Worm (Caenorhabditis elegans) whole organism, midembryonic: ENCODE data around the gene ser-1.
A peak's percentile ranks its signal among the peaks of the same experiment; 100 is the strongest.

ENCODE experiments used
- T22C8.4 ChIP-seq: fragments of 200-800 bp; sonication (Bioruptor generic); IDR thresholded peaks from 2 replicates; pipeline ENCODE4 v1.3.6; 2022; ENCODE audit warnings: missing genetic modification characterization, missing compliant biosample characterization
- cog-1 ChIP-seq: sonication (generic microtip); optimal IDR thresholded peaks from 2 replicates; lab custom pipeline; 2016; ENCODE audit warnings: missing genetic modification characterization, missing compliant biosample characterization
- flt-1 ChIP-seq: fragments of 200-800 bp; sonication (Bioruptor generic); IDR thresholded peaks from 2 replicates; pipeline ENCODE4 v1.3.6; 2022; ENCODE audit warnings: missing genetic modification characterization, missing compliant biosample characterization
- klf-2 ChIP-seq: fragments of 200-800 bp; sonication (Bioruptor generic); conservative IDR thresholded peaks from 2 replicates; pipeline ENCODE4 v1.3.6; 2022; ENCODE audit warnings: missing genetic modification reagents, missing genetic modification characterization, missing compliant biosample characterization
- med-1 ChIP-seq: sonication (generic microtip); optimal IDR thresholded peaks from 2 replicates; lab custom pipeline; 2017; ENCODE audit warnings: missing genetic modification characterization, mild to moderate bottlenecking, missing compliant biosample characterization, antibody characterized with exemption, missing genetic modification reagents; ENCODE audit not compliant: insufficient read depth
- ref-1 ChIP-seq: fragments of 200-800 bp; sonication (Bioruptor generic); conservative IDR thresholded peaks from 2 replicates; pipeline ENCODE4 v1.3.6; 2022; ENCODE audit warnings: missing genetic modification reagents, missing genetic modification characterization, missing compliant biosample characterization
- tab-1 ChIP-seq: fragments of 200-800 bp; sonication (Bioruptor generic); IDR thresholded peaks from 2 replicates; pipeline ENCODE4 v1.3.6; 2022; ENCODE audit warnings: missing genetic modification characterization, missing compliant biosample characterization
- ztf-23 ChIP-seq: fragments of 200-800 bp; sonication (Bioruptor generic); IDR thresholded peaks from 2 replicates; pipeline ENCODE4 v1.3.6; 2022; ENCODE audit warnings: missing genetic modification reagents, missing genetic modification characterization, missing compliant biosample characterization
- ztf-29 ChIP-seq: fragments of 200-800 bp; sonication (Bioruptor generic); IDR thresholded peaks from 2 replicates; pipeline ENCODE4 v1.3.6; 2022; ENCODE audit warnings: missing genetic modification reagents, missing genetic modification characterization, missing compliant biosample characterization

ser-1 gene

DNA sequence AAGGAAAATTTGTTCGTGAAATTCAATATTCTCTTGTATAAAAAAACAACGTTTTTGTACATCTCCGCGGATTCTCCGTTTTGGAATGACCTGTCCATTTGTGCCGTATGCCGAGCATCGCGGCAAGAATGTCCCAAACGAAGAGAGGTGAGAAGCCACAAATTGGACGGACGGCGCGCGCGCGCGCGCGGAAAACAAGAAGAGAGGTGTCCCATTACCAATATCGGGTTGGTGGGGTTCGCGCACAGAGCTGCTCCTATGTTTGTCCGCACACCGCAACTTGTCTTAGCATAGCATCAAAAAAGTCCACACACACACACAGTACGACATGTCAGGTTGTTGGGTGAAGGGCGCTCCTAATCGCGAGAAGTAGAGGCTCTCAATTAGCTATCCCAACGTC, 12.0 kb downstream of the ser-1 start:
- no peak for TF ChIP-seq ref-1
- TF ChIP-seq cog-1 (tag; lab: Kevin White, UChicago): no peak
- no peak for TF ChIP-seq flt-1 (GFP tag; lab: Robert Waterston, UW)
- TF ChIP-seq med-1 (GFP tag; lab: Kevin White, UChicago): no peak
- TF ChIP-seq ztf-23: no peak
- TF ChIP-seq ztf-29 (GFP tag; lab: Robert Waterston, UW): no peak
- TF ChIP-seq T22C8.4 (GFP tag; lab: Robert Waterston, UW): no peak

DNA sequence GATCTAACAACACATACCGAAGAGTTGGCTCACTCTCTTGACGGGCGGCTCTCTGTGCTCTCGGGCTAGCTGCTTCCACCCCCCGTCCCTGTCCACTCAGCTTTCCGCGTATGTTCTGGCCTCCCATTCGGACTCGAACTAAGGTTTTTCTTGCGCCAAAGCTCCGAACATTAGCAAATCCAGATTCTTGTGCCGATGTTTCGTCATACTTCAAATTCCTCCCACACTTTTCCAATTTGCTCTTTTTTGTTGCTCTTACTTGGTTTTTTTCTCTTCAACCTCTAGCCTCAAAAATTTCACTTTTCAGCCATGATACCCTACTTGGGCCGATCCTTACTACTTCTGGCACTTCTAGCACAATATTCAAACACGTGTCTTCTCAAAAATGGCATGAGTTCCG, 15.4 kb downstream of the ser-1 start, which contains the start of gene cdh-9:
Gene cdh-9 (plus strand): TSS at position 301 of the 400 bp plus-strand sequence.
- TF ChIP-seq T22C8.4 (GFP tag; lab: Robert Waterston, UW): no peak
- no peak for TF ChIP-seq med-1 (GFP tag; lab: Kevin White, UChicago)
- no peak for TF ChIP-seq ztf-23
- TF ChIP-seq klf-2 (GFP tag; lab: Robert Waterston, UW): no peak
- TF ChIP-seq flt-1 (GFP tag; lab: Robert Waterston, UW): no peak

DNA sequence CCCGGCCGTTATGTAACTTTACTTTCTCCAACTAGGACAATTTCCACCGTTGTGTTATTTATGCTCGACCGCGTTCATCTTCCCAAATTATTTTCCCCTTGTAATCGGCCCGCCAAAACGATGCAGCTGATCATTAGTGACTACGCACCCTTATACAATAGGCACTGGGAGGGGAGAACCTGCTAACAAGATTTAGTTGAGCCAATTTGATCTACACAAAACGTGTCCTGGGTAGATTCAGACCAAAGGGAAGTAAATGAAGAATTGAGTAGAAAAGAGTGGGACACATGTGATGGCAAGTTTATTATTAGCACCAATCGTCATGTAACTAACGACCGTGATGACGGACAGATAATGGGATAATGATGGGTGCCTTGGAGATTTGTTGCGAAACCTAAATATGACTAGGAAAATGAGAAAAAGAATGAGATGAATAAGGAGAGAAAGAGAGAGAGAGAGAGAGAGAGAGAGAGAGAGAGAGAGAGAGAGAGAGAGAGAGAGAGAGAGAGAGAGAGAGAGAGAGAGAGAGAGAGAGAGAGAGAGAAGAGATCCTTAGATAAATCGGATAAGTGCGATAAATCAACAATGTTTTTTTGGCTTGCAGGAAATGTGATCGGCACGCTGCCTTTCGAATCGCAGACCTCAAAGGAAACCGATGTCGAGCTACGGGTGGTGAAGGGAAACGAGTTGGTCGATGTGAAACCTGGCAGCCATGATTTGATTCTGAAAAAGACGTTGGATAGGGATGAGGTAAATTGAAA, 16.2 kb downstream of the ser-1 start:
- TF ChIP-seq ztf-23 (peak; percentile 64), cog-1 (tag; lab: Kevin White, UChicago) (no peak)

DNA sequence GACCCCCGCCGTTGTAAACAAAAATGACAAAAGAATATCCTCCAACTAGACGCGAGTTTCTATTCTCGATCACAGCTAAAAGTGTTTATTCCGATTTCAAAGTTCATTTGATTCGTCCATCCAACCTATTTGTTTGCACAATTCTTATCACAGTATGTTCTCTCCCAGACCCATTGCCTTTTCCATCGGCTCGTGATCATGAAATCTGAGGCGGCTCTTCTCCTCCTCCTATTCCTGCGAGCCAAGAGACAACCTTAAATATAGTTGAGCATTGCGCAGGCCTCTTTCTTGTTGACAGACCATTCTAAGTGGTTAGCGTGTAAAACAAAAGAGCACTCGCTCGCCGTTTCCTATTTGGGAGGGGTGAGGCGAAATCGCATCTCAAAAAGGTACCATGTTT, 17.4 kb downstream of the ser-1 start:
- TF ChIP-seq ref-1: no peak
- TF ChIP-seq klf-2 (GFP tag; lab: Robert Waterston, UW): no peak
- no peak for TF ChIP-seq tab-1 (GFP tag; lab: Robert Waterston, UW)
- no peak for TF ChIP-seq med-1 (GFP tag; lab: Kevin White, UChicago)
- TF ChIP-seq ztf-23: no peak
- no peak for TF ChIP-seq cog-1 (tag; lab: Kevin White, UChicago)
- TF ChIP-seq flt-1 (GFP tag; lab: Robert Waterston, UW): no peak
- TF ChIP-seq ztf-29 (GFP tag; lab: Robert Waterston, UW): no peak

DNA sequence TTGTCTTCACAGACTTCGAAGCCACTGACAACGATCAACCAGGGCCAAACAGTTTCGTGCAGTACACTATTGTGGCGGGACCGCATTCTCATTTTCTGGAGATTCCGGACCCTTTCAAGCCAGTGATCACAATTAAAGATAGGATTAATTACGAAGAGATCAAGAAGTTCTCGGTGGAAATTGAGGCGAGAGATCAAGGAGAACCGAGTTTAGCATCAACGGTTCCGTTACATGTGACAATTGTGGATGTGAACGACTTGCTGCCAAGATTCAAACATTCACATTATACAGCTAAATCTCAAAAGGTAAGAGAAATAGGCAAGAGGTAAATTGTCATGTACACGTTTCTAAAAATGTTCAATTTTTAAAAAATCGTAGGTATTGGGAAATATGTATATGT, 18.2 kb downstream of the ser-1 start:
- no peak for TF ChIP-seq med-1 (GFP tag; lab: Kevin White, UChicago)
- TF ChIP-seq T22C8.4 (GFP tag; lab: Robert Waterston, UW): no peak
- no peak for TF ChIP-seq ztf-23
- no peak for TF ChIP-seq klf-2 (GFP tag; lab: Robert Waterston, UW)
- no peak for TF ChIP-seq ref-1
- no peak for TF ChIP-seq flt-1 (GFP tag; lab: Robert Waterston, UW)
- TF ChIP-seq cog-1 (tag; lab: Kevin White, UChicago): no peak
- TF ChIP-seq ztf-29 (GFP tag; lab: Robert Waterston, UW): no peak
- no peak for TF ChIP-seq tab-1 (GFP tag; lab: Robert Waterston, UW)

DNA sequence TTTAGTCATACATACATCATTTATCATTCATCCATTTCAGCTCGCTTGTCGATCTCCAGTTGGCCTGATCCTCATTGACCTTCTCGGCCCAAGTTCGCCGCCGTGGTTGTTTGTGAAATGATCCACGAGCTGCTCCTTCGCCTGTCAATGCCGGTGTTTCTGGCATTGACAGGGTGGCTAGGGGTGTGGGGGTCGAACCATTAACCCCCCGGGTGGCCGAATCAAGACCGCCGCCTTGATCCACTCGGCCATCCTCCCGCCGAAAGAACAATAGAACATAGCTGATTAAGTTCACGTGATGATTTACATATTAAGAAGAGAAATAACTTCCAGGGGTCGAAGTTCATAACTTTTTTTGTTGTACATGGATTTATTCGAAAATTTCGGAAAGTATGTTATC, 22.9 kb downstream of the ser-1 start, which contains the start of gene F59C12.4:
Gene F59C12.4 (minus strand): TSS at position 166 of the 400 bp plus-strand sequence.
- TF ChIP-seq ztf-23: peak; percentile 79
- TF ChIP-seq ztf-29 (GFP tag; lab: Robert Waterston, UW): no peak
- peak; percentile 9 for TF ChIP-seq cog-1 (tag; lab: Kevin White, UChicago)
- TF ChIP-seq T22C8.4 (GFP tag; lab: Robert Waterston, UW): peak; percentile 36; the same call in 1 of the 2 replicates
- no peak for TF ChIP-seq klf-2 (GFP tag; lab: Robert Waterston, UW)
- no peak for TF ChIP-seq med-1 (GFP tag; lab: Kevin White, UChicago)
- peak; percentile 87 for TF ChIP-seq flt-1 (GFP tag; lab: Robert Waterston, UW)
- peak; percentile 75 for TF ChIP-seq tab-1 (GFP tag; lab: Robert Waterston, UW)
- TF ChIP-seq ref-1: peak; percentile 56

DNA sequence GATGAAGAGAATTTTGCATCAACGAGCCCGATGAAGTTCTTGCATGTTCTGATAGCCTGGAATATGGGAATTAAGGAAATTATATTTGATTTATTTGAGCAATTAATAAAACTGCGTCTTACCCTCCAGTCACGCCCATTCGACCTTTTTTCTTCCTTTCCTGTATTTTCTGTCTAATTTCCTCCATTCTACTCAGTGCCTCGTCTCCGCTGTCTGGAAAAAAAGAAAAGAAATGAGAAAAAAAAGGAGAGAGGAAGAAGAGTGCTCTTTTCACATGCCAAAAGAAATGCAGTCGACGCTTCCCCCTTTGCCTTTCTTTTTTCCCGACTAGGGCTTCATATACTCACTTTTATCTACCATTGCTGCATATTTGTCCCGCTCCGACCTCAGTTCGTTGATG, 24.6 kb downstream of the ser-1 start:
- TF ChIP-seq T22C8.4 (GFP tag; lab: Robert Waterston, UW) (no peak), ref-1 (no peak), tab-1 (GFP tag; lab: Robert Waterston, UW) (no peak), flt-1 (GFP tag; lab: Robert Waterston, UW) (no peak), ztf-23 (no peak), klf-2 (GFP tag; lab: Robert Waterston, UW) (no peak), med-1 (GFP tag; lab: Kevin White, UChicago) (no peak), ztf-29 (GFP tag; lab: Robert Waterston, UW) (no peak), cog-1 (tag; lab: Kevin White, UChicago) (no peak)

DNA sequence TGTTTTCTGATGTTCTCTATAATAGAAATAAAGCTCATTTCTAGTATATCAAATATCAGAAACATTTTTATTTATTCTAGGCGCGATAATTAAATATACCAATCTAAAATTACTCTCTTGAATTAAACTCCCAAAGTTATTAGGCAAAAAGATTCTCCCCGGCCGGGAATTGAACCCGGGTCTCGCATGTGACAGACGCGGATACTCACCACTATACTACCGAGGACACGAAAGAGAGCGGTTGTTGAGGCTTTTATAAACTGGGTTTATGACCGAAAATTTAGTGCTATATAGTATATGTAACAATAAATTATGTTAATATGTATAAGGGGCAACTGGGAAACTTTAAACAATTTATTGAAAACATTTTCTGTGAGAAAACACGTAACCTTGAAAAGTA, 25.0 kb downstream of the ser-1 start:
- peak; percentile 51; the same call in 1 of the 2 replicates for TF ChIP-seq T22C8.4 (GFP tag; lab: Robert Waterston, UW)
- TF ChIP-seq cog-1 (tag; lab: Kevin White, UChicago): peak; percentile 39
- TF ChIP-seq flt-1 (GFP tag; lab: Robert Waterston, UW): peak; percentile 84
- TF ChIP-seq med-1 (GFP tag; lab: Kevin White, UChicago): peak; percentile 50
- peak; percentile 78; the same call in 1 of the 2 replicates for TF ChIP-seq klf-2 (GFP tag; lab: Robert Waterston, UW)
- TF ChIP-seq ref-1: peak; percentile 59
- peak; percentile 77 for TF ChIP-seq tab-1 (GFP tag; lab: Robert Waterston, UW)
- peak; percentile 89 for TF ChIP-seq ztf-23
- TF ChIP-seq ztf-29 (GFP tag; lab: Robert Waterston, UW): peak; percentile 77

DNA sequence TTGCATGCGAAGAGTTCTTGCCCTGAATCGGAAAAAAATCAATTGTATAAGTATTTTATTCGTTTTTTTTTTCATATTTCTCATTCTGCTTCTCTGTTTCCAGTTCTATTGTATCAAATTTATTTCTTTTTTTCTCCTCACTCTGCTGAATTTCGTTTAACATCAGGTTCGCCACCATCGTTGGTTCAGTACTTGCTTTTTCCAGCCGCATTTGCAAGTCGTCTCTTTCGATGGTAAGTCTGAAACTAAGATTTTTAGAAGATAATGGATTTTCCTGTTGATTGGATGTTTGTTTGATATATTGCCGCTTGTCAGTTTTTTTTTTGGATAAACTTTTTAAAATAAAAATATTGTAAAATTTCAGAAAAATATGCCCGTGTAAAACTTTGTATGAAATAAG, 27.6 kb downstream of the ser-1 start:
- TF ChIP-seq flt-1 (GFP tag; lab: Robert Waterston, UW) (no peak), cog-1 (tag; lab: Kevin White, UChicago) (no peak), ztf-23 (no peak), T22C8.4 (GFP tag; lab: Robert Waterston, UW) (no peak), ztf-29 (GFP tag; lab: Robert Waterston, UW) (no peak), klf-2 (GFP tag; lab: Robert Waterston, UW) (no peak), tab-1 (GFP tag; lab: Robert Waterston, UW) (no peak), med-1 (GFP tag; lab: Kevin White, UChicago) (no peak), ref-1 (no peak)
